Fruit fly (Drosophila melanogaster) whole organism, embryonic: ENCODE results near the gene CG14440.

Source experiments
- Aef1 ChIP-seq: fragments of 200-800 bp; sonication (Bioruptor generic); IDR thresholded peaks from 3 replicates; pipeline ENCODE4 v1.3.6; 2022; ENCODE audit warnings: missing biosample characterization, missing genetic modification characterization
- Atf3 ChIP-seq: fragments of 200-800 bp; sonication (Bioruptor generic); optimal IDR thresholded peaks from 3 replicates; lab custom pipeline; 2016; ENCODE audit warnings: missing biosample characterization, missing genetic modification characterization
- Bteb2 ChIP-seq: fragments of 200-800 bp; sonication (Bioruptor generic); optimal IDR thresholded peaks from 2 replicates; lab custom pipeline; 2016; ENCODE audit warnings: missing biosample characterization, missing genetic modification characterization
- CG10267 ChIP-seq: fragments of 200-800 bp; sonication (Bioruptor generic); optimal IDR thresholded peaks from 2 replicates; lab custom pipeline; 2018; ENCODE audit warnings: missing biosample characterization, mild to moderate bottlenecking, missing genetic modification characterization, moderate library complexity
- CG10366 ChIP-seq: fragments of 200-800 bp; sonication (Bioruptor generic); IDR thresholded peaks from 2 replicates; pipeline ENCODE4 v1.3.6; 2022; ENCODE audit warnings: missing biosample characterization, missing genetic modification characterization
- CG10462 ChIP-seq: fragments of 200-800 bp; sonication (Bioruptor generic); optimal IDR thresholded peaks from 2 replicates; lab custom pipeline; 2016; ENCODE audit warnings: missing biosample characterization, missing genetic modification characterization
- CG10654 ChIP-seq: fragments of 200-800 bp; sonication (Bioruptor generic); optimal IDR thresholded peaks from 2 replicates; lab custom pipeline; 2016; ENCODE audit warnings: missing biosample characterization, missing genetic modification characterization
- CG11085 ChIP-seq: fragments of 200-800 bp; sonication (Bioruptor generic); IDR thresholded peaks from 2 replicates; pipeline ENCODE4 v1.3.6; 2022; ENCODE audit warnings: missing biosample characterization, missing genetic modification characterization
- CG12236 ChIP-seq: fragments of 200-800 bp; sonication (Bioruptor generic); optimal IDR thresholded peaks from 2 replicates; lab custom pipeline; 2016; ENCODE audit warnings: missing biosample characterization, missing genetic modification characterization
- CG12391 ChIP-seq: fragments of 200-800 bp; sonication (Bioruptor generic); optimal IDR thresholded peaks from 3 replicates; lab custom pipeline; 2018; ENCODE audit warnings: missing biosample characterization, mild to moderate bottlenecking, missing genetic modification characterization, moderate library complexity
- CG13424 ChIP-seq: fragments of 200-800 bp; sonication (Bioruptor generic); optimal IDR thresholded peaks from 2 replicates; lab custom pipeline; 2019; ENCODE audit warnings: missing biosample characterization, mild to moderate bottlenecking, missing genetic modification characterization, moderate library complexity
- CG14050 ChIP-seq: fragments of 200-800 bp; sonication (Bioruptor generic); IDR thresholded peaks from 3 replicates; pipeline ENCODE4 v1.3.6; 2022; ENCODE audit warnings: missing biosample characterization, missing genetic modification characterization
- CG16779 ChIP-seq: fragments of 200-800 bp; sonication (Bioruptor generic); IDR thresholded peaks from 2 replicates; pipeline ENCODE4 v1.3.6; 2022; ENCODE audit warnings: missing biosample characterization, missing genetic modification characterization
- CG16815 ChIP-seq: fragments of 200-800 bp; sonication (Bioruptor generic); optimal IDR thresholded peaks from 3 replicates; lab custom pipeline; 2017; ENCODE audit warnings: missing biosample characterization, mild to moderate bottlenecking, missing genetic modification characterization
- CG17361 ChIP-seq: fragments of 200-800 bp; sonication (Bioruptor generic); IDR thresholded peaks from 3 replicates; pipeline ENCODE4 v1.3.6; 2022; ENCODE audit warnings: missing biosample characterization, missing genetic modification characterization
- CG18011 ChIP-seq: fragments of 200-800 bp; sonication (Bioruptor generic); optimal IDR thresholded peaks from 2 replicates; lab custom pipeline; 2017; ENCODE audit warnings: missing biosample characterization, missing genetic modification characterization, mild to moderate bottlenecking, moderate library complexity, missing genotype
- CG18476 ChIP-seq: fragments of 200-800 bp; sonication (Bioruptor generic); optimal IDR thresholded peaks from 2 replicates; lab custom pipeline; 2016; ENCODE audit warnings: missing biosample characterization, mild to moderate bottlenecking, missing genetic modification characterization
- CG18599 ChIP-seq: fragments of 200-800 bp; sonication (Bioruptor generic); optimal IDR thresholded peaks from 3 replicates; lab custom pipeline; 2017; ENCODE audit warnings: missing biosample characterization, missing genetic modification characterization, mild to moderate bottlenecking, moderate library complexity, missing genetic modification reagents
- CG2120 ChIP-seq: fragments of 200-800 bp; sonication (Bioruptor generic); optimal IDR thresholded peaks from 3 replicates; lab custom pipeline; 2016; ENCODE audit warnings: missing biosample characterization, missing genetic modification characterization
- CG2712 ChIP-seq: fragments of 200-800 bp; optimal IDR thresholded peaks from 3 replicates; lab custom pipeline; 2019; ENCODE audit warnings: missing biosample characterization, mild to moderate bottlenecking, missing genetic modification characterization, moderate library complexity
- CG5953 ChIP-seq: fragments of 200-800 bp; sonication (Bioruptor generic); IDR thresholded peaks from 2 replicates; pipeline ENCODE4 v1.3.6; 2022; ENCODE audit warnings: missing biosample characterization, missing genetic modification characterization
- CG9932 ChIP-seq: fragments of 200-800 bp; sonication (Bioruptor generic); IDR thresholded peaks from 2 replicates; pipeline ENCODE4 v1.3.6; 2022; ENCODE audit warnings: missing biosample characterization, missing genetic modification characterization
- Camta ChIP-seq: fragments of 200-800 bp; sonication (Bioruptor generic); optimal IDR thresholded peaks from 2 replicates; lab custom pipeline; 2016; ENCODE audit warnings: missing biosample characterization, missing genetic modification characterization
- D19A ChIP-seq: fragments of 200-800 bp; optimal IDR thresholded peaks from 3 replicates; lab custom pipeline; 2019; ENCODE audit warnings: missing biosample characterization, mild to moderate bottlenecking, missing genetic modification characterization, moderate library complexity
- Dip2 ChIP-seq: fragments of 200-800 bp; sonication (Bioruptor generic); IDR thresholded peaks from 2 replicates; pipeline ENCODE4 v1.3.6; 2022; ENCODE audit warnings: missing biosample characterization, missing genetic modification characterization
- Doc3 ChIP-seq: fragments of 200-800 bp; sonication (Bioruptor generic); IDR thresholded peaks from 3 replicates; pipeline ENCODE4 v1.3.6; 2022; ENCODE audit warnings: missing biosample characterization, missing genetic modification characterization; ENCODE audit not compliant: partially characterized antibody
- ERR ChIP-seq: fragments of 200-800 bp; sonication (Bioruptor generic); optimal IDR thresholded peaks from 2 replicates; lab custom pipeline; 2016; ENCODE audit warnings: missing biosample characterization, missing genetic modification characterization
- HLH3B ChIP-seq: fragments of 200-800 bp; sonication (Bioruptor generic); IDR thresholded peaks from 2 replicates; pipeline ENCODE4 v1.3.6; 2022; ENCODE audit warnings: missing biosample characterization, missing genetic modification characterization
- Hmr ChIP-seq: fragments of 200-800 bp; sonication (Bioruptor generic); optimal IDR thresholded peaks from 3 replicates; lab custom pipeline; 2017; ENCODE audit warnings: mild to moderate bottlenecking, missing biosample characterization, missing genetic modification reagents, missing genetic modification characterization
- MTF-1 ChIP-seq: fragments of 200-800 bp; sonication (Bioruptor generic); optimal IDR thresholded peaks from 2 replicates; lab custom pipeline; 2018; ENCODE audit warnings: missing biosample characterization, mild to moderate bottlenecking, missing genetic modification characterization, borderline replicate concordance
- NFAT ChIP-seq: fragments of 200-800 bp; sonication (Bioruptor generic); IDR thresholded peaks from 2 replicates; pipeline ENCODE4 v1.3.6; 2022; ENCODE audit warnings: missing biosample characterization, missing genetic modification characterization
- Nf-YB ChIP-seq: fragments of 200-800 bp; sonication (Bioruptor generic); optimal IDR thresholded peaks from 3 replicates; lab custom pipeline; 2019; ENCODE audit warnings: missing biosample characterization, mild to moderate bottlenecking, missing genetic modification characterization, moderate library complexity
- Rfx ChIP-seq: fragments of 200-800 bp; sonication (Bioruptor generic); IDR thresholded peaks from 2 replicates; pipeline ENCODE4 v1.3.6; 2022; ENCODE audit warnings: missing biosample characterization, missing genetic modification characterization
- Six4 ChIP-seq: fragments of 200-800 bp; sonication (Bioruptor generic); optimal IDR thresholded peaks from 2 replicates; lab custom pipeline; 2016; ENCODE audit warnings: missing biosample characterization, missing genetic modification characterization
- ap ChIP-seq: fragments of 200-800 bp; sonication (Bioruptor generic); IDR thresholded peaks from 2 replicates; pipeline ENCODE4 v1.3.6; 2022; ENCODE audit warnings: missing biosample characterization, missing genetic modification characterization
- btn ChIP-seq: fragments of 200-800 bp; sonication (Bioruptor generic); optimal IDR thresholded peaks from 2 replicates; lab custom pipeline; 2016; ENCODE audit warnings: missing biosample characterization, missing genetic modification characterization
- cas ChIP-seq: fragments of 200-800 bp; sonication (Bioruptor generic); IDR thresholded peaks from 2 replicates; pipeline ENCODE4 v1.3.6; 2022; ENCODE audit warnings: missing biosample characterization, missing genetic modification characterization
- dati ChIP-seq: fragments of 200-800 bp; sonication (Bioruptor generic); IDR thresholded peaks from 2 replicates; pipeline ENCODE4 v1.3.6; 2022; ENCODE audit warnings: missing biosample characterization, missing genetic modification characterization
- dimm ChIP-seq: fragments of 200-800 bp; sonication (Bioruptor generic); IDR thresholded peaks from 2 replicates; pipeline ENCODE4 v1.3.6; 2022; ENCODE audit warnings: missing biosample characterization, missing genetic modification characterization
- gem ChIP-seq: fragments of 200-800 bp; sonication (Bioruptor generic); optimal IDR thresholded peaks from 2 replicates; lab custom pipeline; 2019; ENCODE audit warnings: missing biosample characterization, mild to moderate bottlenecking, missing genetic modification characterization, moderate library complexity
- gsb-n ChIP-seq: fragments of 200-800 bp; sonication (Bioruptor generic); optimal IDR thresholded peaks from 3 replicates; lab custom pipeline; 2018; ENCODE audit warnings: missing biosample characterization, mild to moderate bottlenecking, missing genetic modification characterization
- h ChIP-seq: fragments of >200 bp; optimal IDR thresholded peaks from 2 replicates; lab custom pipeline; 2017
- lmd ChIP-seq: fragments of 200-800 bp; sonication (Bioruptor generic); IDR thresholded peaks from 2 replicates; pipeline ENCODE4 v1.3.6; 2022; ENCODE audit warnings: missing biosample characterization, missing genetic modification characterization
- nmo ChIP-seq: fragments of 200-800 bp; sonication (Bioruptor generic); optimal IDR thresholded peaks from 2 replicates; lab custom pipeline; 2018; ENCODE audit warnings: missing biosample characterization, mild to moderate bottlenecking, missing genetic modification characterization, moderate library complexity
- org-1 ChIP-seq: fragments of 200-800 bp; sonication (Bioruptor generic); optimal IDR thresholded peaks from 2 replicates; lab custom pipeline; 2017; ENCODE audit warnings: missing biosample characterization, missing genetic modification characterization
- pum ChIP-seq: fragments of 200-800 bp; sonication (Bioruptor generic); optimal IDR thresholded peaks from 2 replicates; lab custom pipeline; 2016; ENCODE audit warnings: missing biosample characterization, missing genetic modification characterization
- repo ChIP-seq: fragments of 200-800 bp; sonication (Bioruptor generic); optimal IDR thresholded peaks from 2 replicates; lab custom pipeline; 2016; ENCODE audit warnings: missing biosample characterization, missing genetic modification characterization
- sens ChIP-seq: fragments of 200-800 bp; sonication (Bioruptor generic); peaks from one replicate; lab custom pipeline; 2016; ENCODE audit warnings: missing biosample characterization, missing genetic modification characterization
- seq ChIP-seq: fragments of 200-800 bp; sonication (Bioruptor generic); IDR thresholded peaks from 2 replicates; pipeline ENCODE4 v1.3.6; 2022; ENCODE audit warnings: missing biosample characterization, missing genetic modification characterization
- tio ChIP-seq: fragments of 200-800 bp; sonication (Bioruptor generic); optimal IDR thresholded peaks from 2 replicates; lab custom pipeline; 2017; ENCODE audit warnings: missing biosample characterization, missing genetic modification characterization, inconsistent platforms
- trem ChIP-seq: fragments of 200-800 bp; optimal IDR thresholded peaks from 3 replicates; lab custom pipeline; 2019; ENCODE audit warnings: missing biosample characterization, mild to moderate bottlenecking, missing genetic modification characterization, moderate library complexity
- tup ChIP-seq: fragments of 200-800 bp; sonication (Bioruptor generic); optimal IDR thresholded peaks from 2 replicates; lab custom pipeline; 2016; ENCODE audit warnings: missing biosample characterization, mild to moderate bottlenecking, missing genetic modification characterization, moderate library complexity
- z ChIP-seq: fragments of 200-800 bp; sonication (Bioruptor generic); IDR thresholded peaks from 3 replicates; pipeline ENCODE4 v1.3.6; 2022; ENCODE audit warnings: missing biosample characterization, missing genetic modification characterization
- zfh1 ChIP-seq: fragments of 200-800 bp; sonication (Bioruptor generic); IDR thresholded peaks from 3 replicates; pipeline ENCODE4 v1.3.6; 2022; ENCODE audit warnings: missing biosample characterization, missing genetic modification characterization

CG14440 gene

dm6 chrX:6743192-6743591, 44.8 kb upstream of the CG14440 start (continued):
- TF ChIP-seq Dip2 (GFP tag; lab: Robert Waterston, UW), result no peak
- TF ChIP-seq seq, result no peak
- TF ChIP-seq nmo (GFP tag; lab: Kevin White, UChicago), result no peak
- TF ChIP-seq ap, result no peak
- TF ChIP-seq CG11085 (GFP tag; lab: Robert Waterston, UW), result no peak
- no peak for TF ChIP-seq dimm (GFP tag; lab: Robert Waterston, UW)
- TF ChIP-seq CG12236 (GFP tag; lab: Kevin White, UChicago), result no peak
- TF ChIP-seq CG10267 (tag; lab: Kevin White, UChicago), result no peak
- TF ChIP-seq CG5953, result no peak
- TF ChIP-seq D19A (tag; lab: Kevin White, UChicago), result no peak
- TF ChIP-seq Doc3, result no peak
- peak; percentile 11 for TF ChIP-seq gem
- TF ChIP-seq CG16779 (GFP tag; lab: Robert Waterston, UW), result no peak
- no peak for TF ChIP-seq gsb-n (tag; lab: Kevin White, UChicago)
- TF ChIP-seq lmd (GFP tag; lab: Robert Waterston, UW), result no peak
- TF ChIP-seq CG13424, result no peak
- TF ChIP-seq tup (GFP tag; lab: Kevin White, UChicago), result no peak
- TF ChIP-seq CG16815 (GFP tag; lab: Kevin White, UChicago), result no peak
- TF ChIP-seq MTF-1 (GFP tag; lab: Kevin White, UChicago), result no peak
- TF ChIP-seq CG18599 (GFP tag; lab: Kevin White, UChicago), result no peak
- no peak for TF ChIP-seq dati (GFP tag; lab: Robert Waterston, UW)
- no peak for TF ChIP-seq Hmr
- no peak for TF ChIP-seq z (GFP tag; lab: Robert Waterston, UW)
- no peak for TF ChIP-seq zfh1 (GFP tag; lab: Robert Waterston, UW)
- TF ChIP-seq CG14050, result no peak
- TF ChIP-seq Aef1 (GFP tag; lab: Robert Waterston, UW), result no peak
- TF ChIP-seq CG10366, result no peak
- no peak for TF ChIP-seq org-1 (GFP tag; lab: Kevin White, UChicago)
- TF ChIP-seq ERR (GFP tag; lab: Kevin White, UChicago), result no peak
- TF ChIP-seq Bteb2 (GFP tag; lab: Kevin White, UChicago), result no peak
- TF ChIP-seq Atf3 (GFP tag; lab: Kevin White, UChicago), result no peak
- TF ChIP-seq Six4 (GFP tag; lab: Kevin White, UChicago), result no peak
- no peak for TF ChIP-seq CG10462 (GFP tag; lab: Kevin White, UChicago)
- TF ChIP-seq CG2712, result peak; percentile 11
- TF ChIP-seq CG18011 (GFP tag; lab: Kevin White, UChicago), result no peak
- TF ChIP-seq pum (GFP tag; lab: Kevin White, UChicago), result no peak
- no peak for TF ChIP-seq btn (GFP tag; lab: Kevin White, UChicago)
- no peak for TF ChIP-seq cas
- TF ChIP-seq tio (GFP tag; lab: Kevin White, UChicago), result no peak
- no peak for TF ChIP-seq Camta (GFP tag; lab: Kevin White, UChicago)
- TF ChIP-seq CG9932 (GFP tag; lab: Robert Waterston, UW), result no peak
- TF ChIP-seq Nf-YB (GFP tag; lab: Kevin White, UChicago), result no peak
- no peak for TF ChIP-seq CG17361 (GFP tag; lab: Robert Waterston, UW)
- TF ChIP-seq Rfx, result no peak
- TF ChIP-seq NFAT (GFP tag; lab: Robert Waterston, UW), result no peak
- TF ChIP-seq repo (GFP tag; lab: Kevin White, UChicago), result no peak
- TF ChIP-seq HLH3B, result no peak
- no peak for TF ChIP-seq CG10654
- TF ChIP-seq sens (GFP tag; lab: Kevin White, UChicago), result peak; percentile 49
- TF ChIP-seq h (lab: Kevin White, UChicago), result no peak
- TF ChIP-seq CG18476 (GFP tag; lab: Kevin White, UChicago), result no peak
- TF ChIP-seq CG12391 (tag; lab: Kevin White, UChicago), result no peak
- peak; percentile 14 for TF ChIP-seq CG2120 (GFP tag; lab: Kevin White, UChicago)
- TF ChIP-seq trem, result no peak
